Worm (Caenorhabditis elegans) whole organism, L4 larva: ENCODE data around the gene grd-6.

Experiments used
- attf-4 ChIP-seq: sonication (generic microtip); optimal IDR thresholded peaks from 3 replicates; lab custom pipeline; 2017; ENCODE audit warnings: missing biosample characterization, missing genetic modification characterization
- daf-12 ChIP-seq: fragments of 150-350 bp; optimal IDR thresholded peaks from 2 replicates; lab custom pipeline; 2014; ENCODE audit warnings: missing biosample characterization, missing genetic modification reagents, missing genetic modification characterization
- egl-43 ChIP-seq: fragments of 200-800 bp; sonication (Bioruptor generic); IDR thresholded peaks from 2 replicates; pipeline ENCODE4 v1.3.6; 2022; ENCODE audit warnings: missing genetic modification reagents, missing genetic modification characterization, missing compliant biosample characterization
- fos-1 ChIP-seq: fragments of 150-350 bp; optimal IDR thresholded peaks from 2 replicates; lab custom pipeline; 2014; ENCODE audit warnings: missing biosample characterization, missing genetic modification characterization
- lin-13 ChIP-seq: fragments of 150-350 bp; optimal IDR thresholded peaks from 2 replicates; lab custom pipeline; 2014; ENCODE audit warnings: missing biosample characterization, missing genetic modification reagents, missing genetic modification characterization
- lsy-2 ChIP-seq, 2 experiments: fragments of 150-350 bp in 1 of 2; sonication (generic microtip) in 1 of 2; optimal IDR thresholded peaks; 2 replicates each; lab custom pipeline; 2014 to 2017; ENCODE audit warnings: missing biosample characterization in 2 of 2, missing genetic modification characterization in 2 of 2
- mep-1 ChIP-seq: fragments of 150-350 bp; sonication (generic microtip); optimal IDR thresholded peaks from 3 replicates; lab custom pipeline; 2014; ENCODE audit warnings: missing biosample characterization, missing genetic modification characterization
- snpc-4 ChIP-seq: fragments of 150-350 bp; optimal IDR thresholded peaks from 2 replicates; lab custom pipeline; 2014; ENCODE audit warnings: missing biosample characterization, missing genetic modification characterization
- spr-1 ChIP-seq: sonication (generic microtip); optimal IDR thresholded peaks from 2 replicates; lab custom pipeline; 2016; ENCODE audit warnings: mild to moderate bottlenecking, missing genetic modification characterization, missing compliant biosample characterization
- unc-39 ChIP-seq: sonication (generic microtip); optimal IDR thresholded peaks from 2 replicates; lab custom pipeline; 2017; ENCODE audit warnings: missing biosample characterization, missing genetic modification characterization
- zag-1 ChIP-seq: fragments of 150-350 bp; optimal IDR thresholded peaks from 2 replicates; lab custom pipeline; 2014; ENCODE audit warnings: missing biosample characterization, missing genetic modification characterization

ce11 chrV:9261492-9261891, 39.8 kb downstream of the grd-6 start, which contains the start of gene nhr-36:
- TF ChIP-seq lsy-2 (tag; optimal IDR thresholded peaks at IDR 0.05; lab: Kevin White, UChicago) (no peak), lin-13 (GFP tag; lab: Kevin White, UChicago) (no peak), snpc-4 (tag; lab: Kevin White, UChicago) (no peak), mep-1 (tag; lab: Kevin White, UChicago) (no peak), egl-43 (GFP tag; lab: Robert Waterston, UW) (no peak), attf-4 (tag; lab: Kevin White, UChicago) (no peak), unc-39 (tag; lab: Kevin White, UChicago) (no peak), spr-1 (no peak), daf-12 (no peak), zag-1 (tag; lab: Kevin White, UChicago) (no peak), fos-1 (tag; lab: Kevin White, UChicago) (no peak)
